Worm (Caenorhabditis elegans) whole organism, L3 larva: ENCODE data around the gene F58H1.3.

Experiments used
- ceh-9 ChIP-seq: sonication (generic microtip); optimal IDR thresholded peaks from 2 replicates; lab custom pipeline; 2018; ENCODE audit warnings: missing biosample characterization, missing genetic modification characterization
- elt-2 ChIP-seq: sonication (generic microtip); optimal IDR thresholded peaks from 2 replicates; lab custom pipeline; 2016; ENCODE audit warnings: missing genetic modification reagents, mild to moderate bottlenecking, missing genetic modification characterization, missing compliant biosample characterization
- jun-1 ChIP-seq: fragments of 150-350 bp; optimal IDR thresholded peaks from 2 replicates; lab custom pipeline; 2014; ENCODE audit warnings: missing biosample characterization, missing genetic modification reagents, missing genetic modification characterization
- nhr-237 ChIP-seq: fragments of 150-350 bp; optimal IDR thresholded peaks from 2 replicates; lab custom pipeline; 2014; ENCODE audit warnings: missing biosample characterization, missing genetic modification characterization
- nhr-25 ChIP-seq: sonication (generic microtip); optimal IDR thresholded peaks from 2 replicates; lab custom pipeline; 2017; ENCODE audit warnings: missing biosample characterization, missing genetic modification characterization
- pha-4 ChIP-seq: fragments of 150-350 bp; optimal IDR thresholded peaks from 2 replicates; lab custom pipeline; 2014; ENCODE audit warnings: missing biosample characterization, missing genetic modification reagents, missing genetic modification characterization

DNA sequence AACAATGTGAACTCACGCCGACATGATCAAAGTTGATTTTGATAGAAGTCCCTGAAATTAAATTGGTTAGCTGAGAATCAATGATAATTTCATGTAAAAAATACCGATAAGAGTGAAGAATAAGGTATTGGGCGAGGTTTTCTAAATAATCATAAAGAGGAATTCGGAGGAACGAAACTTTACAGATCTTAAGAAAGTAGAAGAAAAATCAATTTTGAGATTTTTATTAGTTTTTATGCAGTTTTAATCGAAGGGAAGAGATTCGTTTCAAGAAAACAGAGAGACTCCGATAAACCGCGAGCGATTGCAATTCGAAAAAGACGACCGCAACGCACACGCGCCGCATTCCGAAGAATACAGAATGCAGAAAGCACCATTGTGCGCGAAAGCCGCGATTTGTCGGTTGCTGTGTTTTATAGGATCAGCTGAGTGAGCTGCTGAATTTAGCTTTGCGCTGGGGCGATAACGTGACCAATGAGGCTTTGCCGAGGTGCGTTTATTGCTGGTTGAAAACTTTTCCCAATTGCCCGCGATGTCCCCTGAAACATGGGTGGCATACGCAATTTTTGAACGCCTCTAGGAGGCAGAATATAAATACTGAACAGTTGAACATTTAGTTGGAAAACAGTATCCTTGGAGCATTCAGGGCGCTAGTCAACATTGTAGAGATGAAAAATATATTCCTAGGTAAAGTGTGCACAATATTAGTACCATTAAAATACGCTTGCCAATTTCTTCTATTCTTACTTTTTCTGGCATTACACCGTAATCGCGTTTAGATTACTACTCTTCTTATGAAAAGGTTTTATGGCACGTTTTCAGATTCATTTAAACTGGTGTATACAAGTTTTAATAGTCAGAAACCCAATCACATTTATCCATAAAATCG lies 46.1 kb downstream of the F58H1.3 start, which contains the start of gene snr-4:
- peak; percentile 92 for TF ChIP-seq jun-1
- TF ChIP-seq nhr-237 (tag; lab: Kevin White, UChicago): no peak
- TF ChIP-seq pha-4: peak; percentile 88
- peak; percentile 76 for TF ChIP-seq elt-2 (tag; lab: Kevin White, UChicago)
- no peak for TF ChIP-seq ceh-9
- TF ChIP-seq nhr-25: peak; percentile 95
